Fruit fly (Drosophila melanogaster): ENCODE results near the gene CG31855.

dm6 chr2L:13361465-13361864, 7.5 kb upstream of the CG31855 start, which contains the start of gene CG9377:
- TF ChIP-seq gl (tag; optimal IDR thresholded peaks at IDR 0.05) (no peak), CG17806 (tag; optimal IDR thresholded peaks at IDR 0.05) (no peak), CG12605 (GFP tag; IDR thresholded peaks at IDR 0.05) (no peak), CG10348 (GFP tag; IDR thresholded peaks at IDR 0.05) (no peak), CG13204 (GFP tag; optimal IDR thresholded peaks at IDR 0.05) (no peak), CG14655 (GFP tag; optimal IDR thresholded peaks at IDR 0.05) (no peak), fd96Ca (GFP tag; IDR thresholded peaks at IDR 0.05) (no peak), CG32121 (GFP tag; IDR thresholded peaks at IDR 0.05) (no peak), EcR (GFP tag; optimal IDR thresholded peaks at IDR 0.05) (no peak), CG8301 (tag; optimal IDR thresholded peaks at IDR 0.05) (no peak), Pif1A (GFP tag; optimal IDR thresholded peaks at IDR 0.05) (no peak), CG4496 (GFP tag; IDR thresholded peaks at IDR 0.05) (no peak)

Measured in whole organism, pupa.